In genomic region chr3L:8947848-8948494, dm6 we compare ENCODE assay signal across 3 fruit fly cellular contexts.
TF ChIP-seq lines count a peak whose summit lies in the region.

No protein-coding gene starts in this region.

- TF ChIP-seq CTCF in whole organism, embryonic (GFP tag; optimal IDR thresholded peaks at IDR 0.05; lab: Kevin White, UChicago), result no peak

TF ChIP-seq in whole organism, embryonic, 481 proteins besides CTCF, POLR2A, EP300 and RAD21 (continues in another document):
- TF ChIP-seq cas (GFP tag; IDR thresholded peaks at IDR 0.05; lab: Robert Waterston, UW) (no peak), GATAe (GFP tag; conservative IDR thresholded peaks at IDR 0.05; lab: Robert Waterston, UW) (peak; percentile 24; the same call in 1 of the 2 replicates), CG9437 (GFP tag; optimal IDR thresholded peaks at IDR 0.05; lab: Kevin White, UChicago) (no peak), D19B (GFP tag; optimal IDR thresholded peaks at IDR 0.05; lab: Kevin White, UChicago) (no peak), CG10565 (GFP tag; optimal IDR thresholded peaks at IDR 0.05; lab: Kevin White, UChicago) (no peak), scrt (GFP tag; optimal IDR thresholded peaks at IDR 0.05; lab: Kevin White, UChicago) (no peak), chif (GFP tag; optimal IDR thresholded peaks at IDR 0.05; lab: Kevin White, UChicago) (no peak), CG9932 (GFP tag; IDR thresholded peaks at IDR 0.05; lab: Robert Waterston, UW) (no peak), CG14860 (GFP tag; IDR thresholded peaks at IDR 0.05; lab: Robert Waterston, UW; ENCODE audit: partially characterized antibody) (no peak), chm (GFP tag; IDR thresholded peaks at IDR 0.05; lab: Robert Waterston, UW) (no peak), dmrt99B (tag; optimal IDR thresholded peaks at IDR 0.05; lab: Kevin White, UChicago) (no peak), Optix (GFP tag; IDR thresholded peaks at IDR 0.05; lab: Robert Waterston, UW) (no peak), ro (GFP tag; IDR thresholded peaks at IDR 0.05; lab: Robert Waterston, UW) (no peak), Lhr (GFP tag; optimal IDR thresholded peaks at IDR 0.05; lab: Kevin White, UChicago) (no peak), bsh (GFP tag; optimal IDR thresholded peaks at IDR 0.05; lab: Kevin White, UChicago) (no peak), HmgZ (tag; optimal IDR thresholded peaks at IDR 0.05; lab: Kevin White, UChicago) (no peak), Deaf1 (tag; optimal IDR thresholded peaks at IDR 0.05; lab: Kevin White, UChicago) (no peak), CG12236 (GFP tag; optimal IDR thresholded peaks at IDR 0.05; lab: Kevin White, UChicago) (no peak), Mes4 (GFP tag; optimal IDR thresholded peaks at IDR 0.05; lab: Kevin White, UChicago) (no peak), Hey (tag; optimal IDR thresholded peaks at IDR 0.05; lab: Kevin White, UChicago) (peak; percentile 75), zen (tag; optimal IDR thresholded peaks at IDR 0.05; lab: Kevin White, UChicago) (no peak), D (optimal IDR thresholded peaks at IDR 0.05; lab: Kevin White, UChicago) (no peak), D (GFP tag; optimal IDR thresholded peaks at IDR 0.05; lab: Kevin White, UChicago) (no peak), lab (GFP tag; optimal IDR thresholded peaks at IDR 0.05; lab: Kevin White, UChicago) (peak; percentile 34), BEAF-32 (GFP tag; optimal IDR thresholded peaks at IDR 0.05; lab: Kevin White, UChicago) (no peak), crp (GFP tag; optimal IDR thresholded peaks at IDR 0.05; lab: Kevin White, UChicago) (no peak), CG17328 (GFP tag; IDR thresholded peaks at IDR 0.05; lab: Robert Waterston, UW) (no peak), slou (GFP tag; optimal IDR thresholded peaks at IDR 0.05; lab: Kevin White, UChicago) (no peak), Ets65A (GFP tag; lab: Kevin White, UChicago) (no peak), CG13775 (GFP tag; optimal IDR thresholded peaks at IDR 0.05; lab: Kevin White, UChicago) (no peak), az2 (GFP tag; optimal IDR thresholded peaks at IDR 0.05; lab: Kevin White, UChicago) (no peak), exex (tag; optimal IDR thresholded peaks at IDR 0.05; lab: Kevin White, UChicago) (peak; percentile 58), HLHmδ (GFP tag; optimal IDR thresholded peaks at IDR 0.05; lab: Kevin White, UChicago) (no peak)

TF ChIP-seq in whole organism, prepupa, 60 proteins besides CTCF, POLR2A, EP300 and RAD21:
- TF ChIP-seq fkh (GFP tag; optimal IDR thresholded peaks at IDR 0.05; lab: Kevin White, UChicago) (peak; percentile 58), CG6163 (GFP tag; IDR thresholded peaks at IDR 0.05; lab: Robert Waterston, UW) (no peak), CG10669 (GFP tag; optimal IDR thresholded peaks at IDR 0.05; lab: Kevin White, UChicago) (no peak), salr (GFP tag; optimal IDR thresholded peaks at IDR 0.05; lab: Kevin White, UChicago) (no peak), CG3919 (GFP tag; optimal IDR thresholded peaks at IDR 0.05; lab: Kevin White, UChicago) (no peak), CG11902 (GFP tag; optimal IDR thresholded peaks at IDR 0.05; lab: Kevin White, UChicago) (no peak), CG6792 (GFP tag; optimal IDR thresholded peaks at IDR 0.05; lab: Kevin White, UChicago) (no peak), pdm3 (GFP tag; optimal IDR thresholded peaks at IDR 0.05; lab: Kevin White, UChicago) (no peak), CG4318 (GFP tag; optimal IDR thresholded peaks at IDR 0.05; lab: Kevin White, UChicago) (no peak), esn (GFP tag; optimal IDR thresholded peaks at IDR 0.05; lab: Kevin White, UChicago) (no peak), Sox15 (GFP tag; optimal IDR thresholded peaks at IDR 0.05; lab: Kevin White, UChicago) (no peak), dsx (GFP tag; optimal IDR thresholded peaks at IDR 0.05; lab: Kevin White, UChicago; ENCODE audit: poor library complexity, severe bottlenecking) (no peak), Hr38 (GFP tag; optimal IDR thresholded peaks at IDR 0.05; lab: Kevin White, UChicago) (no peak), net (GFP tag; optimal IDR thresholded peaks at IDR 0.05; lab: Kevin White, UChicago) (peak; percentile 55), CG34406 (GFP tag; optimal IDR thresholded peaks at IDR 0.05; lab: Kevin White, UChicago) (no peak)

TF ChIP-seq in whole organism, pupa, 21 proteins besides CTCF, POLR2A, EP300 and RAD21:
- TF ChIP-seq Pif1A (GFP tag; optimal IDR thresholded peaks at IDR 0.05; lab: Kevin White, UChicago) (no peak), fd96Ca (GFP tag; IDR thresholded peaks at IDR 0.05; lab: Robert Waterston, UW) (no peak), CG32121 (GFP tag; IDR thresholded peaks at IDR 0.05; lab: Robert Waterston, UW) (peak; percentile 52; the same call in 1 of the 2 replicates)
